ENCODE assay signal across 8 worm cellular contexts in the genomic region with DNA sequence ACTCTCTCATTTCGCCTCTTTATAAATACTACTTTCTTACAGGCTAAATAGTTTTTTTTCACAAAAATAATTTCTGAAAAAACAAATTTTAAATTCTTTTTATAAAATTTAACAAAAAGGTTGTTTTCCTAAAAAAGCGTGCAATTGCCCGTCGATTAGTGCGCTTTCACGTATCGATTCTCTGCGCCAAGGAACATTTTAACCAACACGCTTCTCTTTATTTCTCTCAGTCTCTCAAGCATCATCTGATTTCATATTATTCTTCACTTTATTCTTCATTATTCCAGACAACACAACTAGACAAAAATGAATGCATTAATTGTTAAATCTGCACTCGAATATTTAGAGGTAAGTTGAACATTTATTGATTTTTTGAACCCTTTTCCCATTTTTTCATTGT.
TF ChIP-seq lines count a peak whose summit lies in the region.

TSS of gene B0303.4 (plus strand) at position 196 of the 400 bp plus-strand sequence.

TF ChIP-seq in whole organism, L1 larva, 84 proteins besides CTCF, POLR2A, EP300 and RAD21 (continues in another document):
- TF ChIP-seq lin-14 (GFP tag; optimal IDR thresholded peaks at IDR 0.05; lab: Kevin White, UChicago), result peak; percentile 89
- no peak for TF ChIP-seq nhr-77 (tag; optimal IDR thresholded peaks at IDR 0.05; lab: Kevin White, UChicago)
- peak; percentile 53 for TF ChIP-seq skn-1 (tag; optimal IDR thresholded peaks at IDR 0.05; lab: Kevin White, UChicago)
- TF ChIP-seq alr-1 (tag; optimal IDR thresholded peaks at IDR 0.05; lab: Kevin White, UChicago; ENCODE audit: borderline replicate concordance), result no peak
- peak in 1 of 3 experiments; percentile 33 for TF ChIP-seq ceh-82 (tag; optimal IDR thresholded peaks at IDR 0.05; lab: Kevin White, UChicago)
- peak; percentile 76 for TF ChIP-seq lsy-2 (tag; optimal IDR thresholded peaks at IDR 0.05; lab: Kevin White, UChicago)
- no peak for TF ChIP-seq C04F5.9 (tag; optimal IDR thresholded peaks at IDR 0.05; lab: Kevin White, UChicago)
- no peak for TF ChIP-seq elt-2 (tag; optimal IDR thresholded peaks at IDR 0.05; lab: Kevin White, UChicago)
- TF ChIP-seq lin-13 (GFP tag; optimal IDR thresholded peaks at IDR 0.05; lab: Kevin White, UChicago), result peak; percentile 29
- no peak for TF ChIP-seq ceh-63 (GFP tag; optimal IDR thresholded peaks at IDR 0.05; lab: Kevin White, UChicago)

TF ChIP-seq in whole organism, L2 larva, 48 proteins besides CTCF, POLR2A, EP300 and RAD21 (continues in another document):
- TF ChIP-seq lin-13 (GFP tag; optimal IDR thresholded peaks at IDR 0.05; lab: Kevin White, UChicago) (peak; percentile 54), lin-39 (tag; optimal IDR thresholded peaks at IDR 0.05; lab: Kevin White, UChicago) (no peak), elt-3 (tag; optimal IDR thresholded peaks at IDR 0.05; lab: Kevin White, UChicago) (no peak), nhr-77 (tag; optimal IDR thresholded peaks at IDR 0.05; lab: Kevin White, UChicago) (no peak), mab-5 (tag; optimal IDR thresholded peaks at IDR 0.05; lab: Kevin White, UChicago) (no peak), nhr-25 (tag; optimal IDR thresholded peaks at IDR 0.05; lab: Kevin White, UChicago) (peak; percentile 62), egl-27 (tag; optimal IDR thresholded peaks at IDR 0.05; lab: Kevin White, UChicago) (no peak), nhr-21 (tag; optimal IDR thresholded peaks at IDR 0.05; lab: Kevin White, UChicago) (peak; percentile 2), C34F6.9 (tag; optimal IDR thresholded peaks at IDR 0.05; lab: Kevin White, UChicago) (peak; percentile 94), dmd-4 (tag; optimal IDR thresholded peaks at IDR 0.05; lab: Kevin White, UChicago) (no peak), crh-2 (tag; optimal IDR thresholded peaks at IDR 0.05; lab: Kevin White, UChicago) (peak; percentile 81)

TF ChIP-seq in whole organism, L3 larva, 47 proteins besides CTCF, POLR2A, EP300 and RAD21 (continues in another document):
- TF ChIP-seq egl-5 (tag; optimal IDR thresholded peaks at IDR 0.05; lab: Kevin White, UChicago) (peak; percentile 49), eor-1 (tag; optimal IDR thresholded peaks at IDR 0.05; lab: Kevin White, UChicago) (no peak), nhr-12 (tag; optimal IDR thresholded peaks at IDR 0.05; lab: Kevin White, UChicago) (no peak), snpc-4 (tag; optimal IDR thresholded peaks at IDR 0.05; lab: Kevin White, UChicago) (peak; percentile 66), pha-4 (tag; optimal IDR thresholded peaks at IDR 0.05; lab: Kevin White, UChicago) (peak; percentile 88), unc-62 (GFP tag; optimal IDR thresholded peaks at IDR 0.05; lab: Kevin White, UChicago) (no peak), lin-39 (tag; optimal IDR thresholded peaks at IDR 0.05; lab: Kevin White, UChicago) (peak; percentile 40), R02D3.7 (tag; optimal IDR thresholded peaks at IDR 0.05; lab: Kevin White, UChicago) (no peak), lin-15B (tag; optimal IDR thresholded peaks at IDR 0.05; lab: Kevin White, UChicago) (peak; percentile 67), nhr-11 (tag; optimal IDR thresholded peaks at IDR 0.05; lab: Kevin White, UChicago) (no peak), unc-39 (tag; optimal IDR thresholded peaks at IDR 0.05; lab: Kevin White, UChicago) (no peak), hmg-11 (tag; optimal IDR thresholded peaks at IDR 0.05; lab: Kevin White, UChicago) (peak; percentile 55)

TF ChIP-seq in whole organism, L4 larva, 104 proteins besides CTCF, POLR2A, EP300 and RAD21 (continues in another document):
- no peak for TF ChIP-seq fkh-10 (GFP tag; optimal IDR thresholded peaks at IDR 0.05; lab: Kevin White, UChicago)
- no peak for TF ChIP-seq nhr-10 (tag; optimal IDR thresholded peaks at IDR 0.05; lab: Kevin White, UChicago)
- TF ChIP-seq nhr-111 (GFP tag; optimal IDR thresholded peaks at IDR 0.05; lab: Kevin White, UChicago), result no peak
- no peak for TF ChIP-seq Y105C5A.15 (GFP tag; IDR thresholded peaks at IDR 0.05; lab: Robert Waterston, UW)
- no peak for TF ChIP-seq nhr-77 (tag; optimal IDR thresholded peaks at IDR 0.05; lab: Kevin White, UChicago)
- no peak for TF ChIP-seq zag-1 (tag; optimal IDR thresholded peaks at IDR 0.05; lab: Kevin White, UChicago)
- TF ChIP-seq nhr-41 (GFP tag; IDR thresholded peaks at IDR 0.05; lab: Robert Waterston, UW), result no peak
- TF ChIP-seq ceh-20 (GFP tag; IDR thresholded peaks at IDR 0.05; lab: Robert Waterston, UW), result no peak
- TF ChIP-seq mep-1 (tag; optimal IDR thresholded peaks at IDR 0.05; lab: Kevin White, UChicago), result peak; percentile 82
- no peak for TF ChIP-seq lin-13 (GFP tag; optimal IDR thresholded peaks at IDR 0.05; lab: Kevin White, UChicago)
- peak; percentile 85 for TF ChIP-seq ztf-7 (tag; optimal IDR thresholded peaks at IDR 0.05; lab: Kevin White, UChicago)
- no peak for TF ChIP-seq nhr-76 (tag; optimal IDR thresholded peaks at IDR 0.05; lab: Kevin White, UChicago)

TF ChIP-seq in whole organism, late embryonic, 69 proteins besides CTCF, POLR2A, EP300 and RAD21 (continues in another document):
- peak; percentile 37 for TF ChIP-seq ceh-31 (tag; optimal IDR thresholded peaks at IDR 0.05; lab: Kevin White, UChicago)
- TF ChIP-seq ceh-2 (tag; optimal IDR thresholded peaks at IDR 0.05; lab: Kevin White, UChicago), result no peak
- TF ChIP-seq ceh-19 (GFP tag; optimal IDR thresholded peaks at IDR 0.05; lab: Kevin White, UChicago), result no peak
- TF ChIP-seq ceh-48 (tag; optimal IDR thresholded peaks at IDR 0.05; lab: Kevin White, UChicago), result peak; percentile 68
- no peak for TF ChIP-seq pros-1 (tag; optimal IDR thresholded peaks at IDR 0.05; lab: Kevin White, UChicago)
- peak; percentile 35 for TF ChIP-seq nfya-1 (tag; optimal IDR thresholded peaks at IDR 0.05; lab: Kevin White, UChicago)
- TF ChIP-seq tbx-2 (tag; optimal IDR thresholded peaks at IDR 0.05; lab: Kevin White, UChicago), result no peak
- no peak for TF ChIP-seq ztf-16 (tag; optimal IDR thresholded peaks at IDR 0.05; lab: Kevin White, UChicago)
- TF ChIP-seq T23F11.4 (GFP tag; optimal IDR thresholded peaks at IDR 0.05; lab: Kevin White, UChicago), result no peak
- TF ChIP-seq nhr-11 (tag; optimal IDR thresholded peaks at IDR 0.05; lab: Kevin White, UChicago), result no peak
- TF ChIP-seq fax-1 (tag; optimal IDR thresholded peaks at IDR 0.05; lab: Kevin White, UChicago), result no peak
- no peak for TF ChIP-seq C38D4.7 (GFP tag; optimal IDR thresholded peaks at IDR 0.05; lab: Kevin White, UChicago)

TF ChIP-seq in whole organism, midembryonic, 9 proteins besides CTCF, POLR2A, EP300 and RAD21:
- TF ChIP-seq klf-2 (GFP tag; conservative IDR thresholded peaks at IDR 0.05; lab: Robert Waterston, UW), result no peak
- no peak for TF ChIP-seq tab-1 (GFP tag; IDR thresholded peaks at IDR 0.05; lab: Robert Waterston, UW)
- peak; percentile 67 for TF ChIP-seq T22C8.4 (GFP tag; IDR thresholded peaks at IDR 0.05; lab: Robert Waterston, UW)

TF ChIP-seq in whole organism, mixed stage, embryonic, 35 proteins besides CTCF, POLR2A, EP300 and RAD21:
- TF ChIP-seq mep-1 (tag; optimal IDR thresholded peaks at IDR 0.05; lab: Kevin White, UChicago) (peak; percentile 59), ceh-43 (GFP tag; optimal IDR thresholded peaks at IDR 0.05; lab: Kevin White, UChicago) (no peak), lsy-2 (tag; optimal IDR thresholded peaks at IDR 0.05; lab: Kevin White, UChicago) (peak; percentile 54), ces-1 (GFP tag; optimal IDR thresholded peaks at IDR 0.05; lab: Kevin White, UChicago) (peak; percentile 72)

TF ChIP-seq in whole organism, young adult, 124 proteins besides CTCF, POLR2A, EP300 and RAD21:
- TF ChIP-seq nhr-80 (tag; optimal IDR thresholded peaks at IDR 0.05; lab: Kevin White, UChicago) (peak; percentile 24), hmg-1.2 (GFP tag; IDR thresholded peaks at IDR 0.05; lab: Robert Waterston, UW) (peak; percentile 38; the same call in 1 of the 2 replicates), madf-6 (GFP tag; IDR thresholded peaks at IDR 0.05; lab: Robert Waterston, UW) (no peak), lin-35 (GFP tag; optimal IDR thresholded peaks at IDR 0.05; lab: Kevin White, UChicago) (peak in 1 of 3 experiments; percentile 51), cebp-1 (GFP tag; IDR thresholded peaks at IDR 0.05; lab: Robert Waterston, UW) (no peak), cebp-1 (tag; optimal IDR thresholded peaks at IDR 0.05; lab: Kevin White, UChicago) (peak; percentile 36), attf-5 (GFP tag; optimal IDR thresholded peaks at IDR 0.05; lab: Kevin White, UChicago) (peak; percentile 70)
